Worm (Caenorhabditis elegans) whole organism, L2 larva: ENCODE data around the gene srx-136.

Experiments used
- R02D3.7 ChIP-seq: fragments of 150-350 bp; optimal IDR thresholded peaks from 2 replicates; lab custom pipeline; 2014; ENCODE audit warnings: missing biosample characterization, missing genetic modification characterization
- ama-1 ChIP-seq: fragments of 150-350 bp; optimal IDR thresholded peaks from 2 replicates; lab custom pipeline; 2018; ENCODE audit warnings: inconsistent platforms
- elt-1 ChIP-seq: fragments of 150-350 bp; optimal IDR thresholded peaks from 2 replicates; lab custom pipeline; 2014; ENCODE audit warnings: missing biosample characterization, missing genetic modification characterization
- elt-3 ChIP-seq: sonication (generic microtip); optimal IDR thresholded peaks from 2 replicates; lab custom pipeline; 2017; ENCODE audit warnings: missing biosample characterization, missing genetic modification characterization
- gmeb-1 ChIP-seq: fragments of 150-350 bp; optimal IDR thresholded peaks from 2 replicates; lab custom pipeline; 2014; ENCODE audit warnings: missing biosample characterization, missing genetic modification characterization
- lin-39 ChIP-seq: fragments of 150-350 bp; optimal IDR thresholded peaks from 2 replicates; lab custom pipeline; 2014; ENCODE audit warnings: missing biosample characterization, missing genetic modification reagents, missing genetic modification characterization
- lsy-2 ChIP-seq, 2 experiments: fragments of 150-350 bp in 1 of 2; sonication (generic microtip) in 1 of 2; optimal IDR thresholded peaks; 2 replicates each; lab custom pipeline; 2014 to 2017; ENCODE audit warnings: missing biosample characterization in 2 of 2, missing genetic modification characterization in 2 of 2
- mdl-1 ChIP-seq, 2 experiments: fragments of 150-350 bp in 1 of 2; sonication (generic microtip) in 1 of 2; optimal IDR thresholded peaks; 2 replicates each; lab custom pipeline; 2017; ENCODE audit warnings: missing biosample characterization in 2 of 2, missing genetic modification characterization in 2 of 2
- nhr-11 ChIP-seq: fragments of 150-350 bp; optimal IDR thresholded peaks from 2 replicates; lab custom pipeline; 2014; ENCODE audit warnings: missing biosample characterization, missing genetic modification characterization
- nhr-129 ChIP-seq: fragments of 150-350 bp; optimal IDR thresholded peaks from 2 replicates; lab custom pipeline; 2014; ENCODE audit warnings: missing biosample characterization, missing genetic modification characterization
- sem-4 ChIP-seq: fragments of 150-350 bp; optimal IDR thresholded peaks from 2 replicates; lab custom pipeline; 2014; ENCODE audit warnings: missing biosample characterization, missing genetic modification reagents, missing genetic modification characterization
- sma-9 ChIP-seq, 2 experiments: fragments of 150-350 bp in 1 of 2; sonication (generic microtip) in 1 of 2; optimal IDR thresholded peaks; 2 replicates each; lab custom pipeline; 2014 to 2016; ENCODE audit warnings: missing genetic modification characterization in 2 of 2, mild to moderate bottlenecking in 1 of 2, missing biosample characterization in 1 of 2, missing compliant biosample characterization in 1 of 2, missing genetic modification reagents in 1 of 2, moderate library complexity in 1 of 2
- ztf-11 ChIP-seq: sonication (generic microtip); optimal IDR thresholded peaks from 2 replicates; lab custom pipeline; 2017; ENCODE audit warnings: missing biosample characterization, missing genetic modification characterization

ce11 chrV:13869551-13869950, 12.3 kb downstream of the srx-136 start:
- TF ChIP-seq sma-9 (GFP tag; optimal IDR thresholded peaks at IDR 0.05; lab: Kevin White, UChicago) = no peak
- no peak for TF ChIP-seq sma-9 (tag; optimal IDR thresholded peaks at IDR 0.05; lab: Kevin White, UChicago)
- no peak for TF ChIP-seq R02D3.7
- TF ChIP-seq gmeb-1 = no peak
- peak; percentile 46 for TF ChIP-seq nhr-11
- TF ChIP-seq sem-4 (tag; lab: Kevin White, UChicago) = no peak
- no peak for TF ChIP-seq nhr-129 (tag; lab: Kevin White, UChicago)
- TF ChIP-seq lsy-2 (tag; optimal IDR thresholded peaks at IDR 0.05; lab: Kevin White, UChicago) = no peak
- no peak for TF ChIP-seq elt-1 (tag; lab: Kevin White, UChicago)
- no peak for TF ChIP-seq ztf-11 (tag; lab: Kevin White, UChicago)
- no peak for TF ChIP-seq elt-3 (tag; lab: Kevin White, UChicago)
- TF ChIP-seq lin-39 = no peak
- no peak for TF ChIP-seq ama-1 (lab: Kevin White, UChicago)
- no peak for TF ChIP-seq mdl-1 (tag; optimal IDR thresholded peaks at IDR 0.05; lab: Kevin White, UChicago)
